Fruit fly (Drosophila melanogaster) whole organism, embryonic: Measurements from ENCODE around the gene GstD10.

Experiments used
- BtbVII ChIP-seq: fragments of 200-800 bp; sonication (Bioruptor generic); optimal IDR thresholded peaks from 3 replicates; lab custom pipeline; 2017; ENCODE audit warnings: missing biosample characterization, mild to moderate bottlenecking, missing genetic modification characterization
- CG10274 ChIP-seq: fragments of 200-800 bp; sonication (Bioruptor generic); optimal IDR thresholded peaks from 3 replicates; lab custom pipeline; 2017; ENCODE audit warnings: missing biosample characterization, mild to moderate bottlenecking, missing genetic modification characterization
- CG10979 ChIP-seq: fragments of 200-800 bp; sonication (Bioruptor generic); optimal IDR thresholded peaks from 2 replicates; lab custom pipeline; 2018; ENCODE audit warnings: missing biosample characterization, mild to moderate bottlenecking, missing genetic modification characterization, moderate library complexity
- CG11560 ChIP-seq: fragments of 200-800 bp; sonication (Bioruptor generic); IDR thresholded peaks from 3 replicates; pipeline ENCODE4 v1.3.6; 2022; ENCODE audit warnings: missing biosample characterization, missing genetic modification characterization
- CG11695 ChIP-seq: fragments of 200-800 bp; sonication (Bioruptor generic); IDR thresholded peaks from 3 replicates; pipeline ENCODE4 v1.3.6; 2022; ENCODE audit warnings: missing biosample characterization, missing genetic modification characterization
- CG12391 ChIP-seq: fragments of 200-800 bp; sonication (Bioruptor generic); optimal IDR thresholded peaks from 3 replicates; lab custom pipeline; 2018; ENCODE audit warnings: missing biosample characterization, mild to moderate bottlenecking, missing genetic modification characterization, moderate library complexity
- CG13123 ChIP-seq: fragments of 200-800 bp; sonication (Bioruptor generic); optimal IDR thresholded peaks from 2 replicates; lab custom pipeline; 2016; ENCODE audit warnings: missing biosample characterization, missing genetic modification characterization
- CG13424 ChIP-seq: fragments of 200-800 bp; sonication (Bioruptor generic); optimal IDR thresholded peaks from 2 replicates; lab custom pipeline; 2019; ENCODE audit warnings: missing biosample characterization, mild to moderate bottlenecking, missing genetic modification characterization, moderate library complexity
- CG15011 ChIP-seq: fragments of 200-800 bp; sonication (Bioruptor generic); optimal IDR thresholded peaks from 3 replicates; lab custom pipeline; 2018; ENCODE audit warnings: missing biosample characterization, mild to moderate bottlenecking, missing genetic modification characterization
- CG16815 ChIP-seq: fragments of 200-800 bp; sonication (Bioruptor generic); optimal IDR thresholded peaks from 3 replicates; lab custom pipeline; 2017; ENCODE audit warnings: missing biosample characterization, mild to moderate bottlenecking, missing genetic modification characterization
- CG17359 ChIP-seq: fragments of 200-800 bp; sonication (Bioruptor generic); optimal IDR thresholded peaks from 3 replicates; lab custom pipeline; 2018; ENCODE audit warnings: missing biosample characterization, mild to moderate bottlenecking, missing genetic modification characterization, moderate library complexity
- CG18619 ChIP-seq: fragments of 200-800 bp; sonication (Bioruptor generic); optimal IDR thresholded peaks from 3 replicates; lab custom pipeline; 2017; ENCODE audit warnings: missing biosample characterization, mild to moderate bottlenecking, missing genetic modification characterization
- CG18764 ChIP-seq: fragments of 200-800 bp; sonication (Bioruptor generic); optimal IDR thresholded peaks from 3 replicates; lab custom pipeline; 2016; ENCODE audit warnings: missing biosample characterization, missing genetic modification characterization
- CG3995 ChIP-seq: fragments of 200-800 bp; sonication (Bioruptor generic); optimal IDR thresholded peaks from 3 replicates; lab custom pipeline; 2016; ENCODE audit warnings: missing biosample characterization, missing genetic modification characterization
- CG4360 ChIP-seq: fragments of 200-800 bp; sonication (Bioruptor generic); IDR thresholded peaks from 2 replicates; pipeline ENCODE4 v1.3.6; 2022; ENCODE audit warnings: missing biosample characterization, missing genetic modification characterization
- CG6654 ChIP-seq: fragments of 200-800 bp; sonication (Bioruptor generic); optimal IDR thresholded peaks from 2 replicates; lab custom pipeline; 2017; ENCODE audit warnings: missing biosample characterization, mild to moderate bottlenecking, missing genetic modification characterization
- CG8359 ChIP-seq: fragments of 200-800 bp; sonication (Bioruptor generic); optimal IDR thresholded peaks from 2 replicates; lab custom pipeline; 2017; ENCODE audit warnings: missing biosample characterization, mild to moderate bottlenecking, missing genetic modification characterization, borderline replicate concordance
- CG8765 ChIP-seq: fragments of 200-800 bp; sonication (Bioruptor generic); IDR thresholded peaks from 2 replicates; pipeline ENCODE4 v1.3.6; 2022; ENCODE audit warnings: missing biosample characterization, missing genetic modification characterization
- CG9932 ChIP-seq: fragments of 200-800 bp; sonication (Bioruptor generic); IDR thresholded peaks from 2 replicates; pipeline ENCODE4 v1.3.6; 2022; ENCODE audit warnings: missing biosample characterization, missing genetic modification characterization
- Dek ChIP-seq: fragments of 200-800 bp; sonication (Bioruptor generic); optimal IDR thresholded peaks from 3 replicates; lab custom pipeline; 2019; ENCODE audit warnings: missing biosample characterization, mild to moderate bottlenecking, missing genetic modification characterization, moderate library complexity
- HLH4C ChIP-seq: fragments of 200-800 bp; sonication (Bioruptor generic); IDR thresholded peaks from 3 replicates; pipeline ENCODE4 v1.3.6; 2022; ENCODE audit warnings: missing biosample characterization, missing genetic modification characterization; ENCODE audit not compliant: partially characterized antibody
- Hr3 ChIP-seq: fragments of 200-800 bp; sonication (Bioruptor generic); optimal IDR thresholded peaks from 3 replicates; lab custom pipeline; 2016; ENCODE audit warnings: missing biosample characterization, missing genetic modification characterization
- Myb ChIP-seq: fragments of 200-800 bp; sonication (Bioruptor generic); optimal IDR thresholded peaks from 2 replicates; lab custom pipeline; 2016; ENCODE audit warnings: missing biosample characterization, missing genetic modification characterization
- Pdp1 ChIP-seq, 2 experiments: fragments of 200-800 bp; sonication (Bioruptor generic); optimal IDR thresholded peaks; 3 replicates each; lab custom pipeline; 2016; ENCODE audit warnings: missing biosample characterization in 2 of 2, missing genetic modification characterization in 2 of 2, mild to moderate bottlenecking in 1 of 2, moderate library complexity in 1 of 2
- Poxn ChIP-seq: fragments of 200-800 bp; sonication (Bioruptor generic); IDR thresholded peaks from 2 replicates; pipeline ENCODE4 v1.3.6; 2022; ENCODE audit warnings: missing biosample characterization, missing genetic modification characterization
- Rfx ChIP-seq: fragments of 200-800 bp; sonication (Bioruptor generic); IDR thresholded peaks from 2 replicates; pipeline ENCODE4 v1.3.6; 2022; ENCODE audit warnings: missing biosample characterization, missing genetic modification characterization
- Scr ChIP-seq: fragments of 200-800 bp; sonication (Bioruptor generic); IDR thresholded peaks from 2 replicates; pipeline ENCODE4 v1.3.6; 2022; ENCODE audit warnings: missing biosample characterization, missing genetic modification characterization; ENCODE audit not compliant: partially characterized antibody
- Sry-β ChIP-seq: fragments of 200-800 bp; sonication (Bioruptor generic); optimal IDR thresholded peaks from 2 replicates; lab custom pipeline; 2018; ENCODE audit warnings: missing biosample characterization, mild to moderate bottlenecking, missing genetic modification characterization, moderate library complexity
- Xbp1 ChIP-seq: fragments of 200-800 bp; sonication (Bioruptor generic); optimal IDR thresholded peaks from 3 replicates; lab custom pipeline; 2016; ENCODE audit warnings: missing biosample characterization, mild to moderate bottlenecking, missing genetic modification characterization
- Xrp1 ChIP-seq: fragments of 200-800 bp; sonication (Bioruptor generic); IDR thresholded peaks from 2 replicates; pipeline ENCODE4 v1.3.6; 2022; ENCODE audit warnings: missing biosample characterization, missing genetic modification characterization
- bbx ChIP-seq: fragments of 200-800 bp; sonication (Bioruptor generic); IDR thresholded peaks from 2 replicates; pipeline ENCODE4 v1.3.6; 2022; ENCODE audit warnings: missing biosample characterization, missing genetic modification characterization; ENCODE audit not compliant: partially characterized antibody
- cg ChIP-seq: fragments of 200-800 bp; sonication (Bioruptor generic); optimal IDR thresholded peaks from 3 replicates; lab custom pipeline; 2019; ENCODE audit warnings: missing biosample characterization, mild to moderate bottlenecking, missing genetic modification characterization, moderate library complexity
- chif ChIP-seq, 2 experiments: fragments of 200-800 bp; sonication (Bioruptor generic); optimal IDR thresholded peaks; 3 replicates each; lab custom pipeline; 2016; ENCODE audit warnings: missing biosample characterization in 2 of 2, missing genetic modification characterization in 2 of 2
- cwo ChIP-seq: fragments of 200-800 bp; sonication (Bioruptor generic); optimal IDR thresholded peaks from 3 replicates; lab custom pipeline; 2017; ENCODE audit warnings: missing biosample characterization, missing genetic modification characterization, mild to moderate bottlenecking, moderate library complexity, missing genetic modification reagents
- dan ChIP-seq: fragments of 200-800 bp; sonication (Bioruptor generic); IDR thresholded peaks from 2 replicates; pipeline ENCODE4 v1.3.6; 2022; ENCODE audit warnings: missing biosample characterization, missing genetic modification characterization
- dysf ChIP-seq: fragments of 200-800 bp; sonication (Bioruptor generic); IDR thresholded peaks from 3 replicates; pipeline ENCODE4 v1.3.6; 2022; ENCODE audit warnings: missing biosample characterization, missing genetic modification characterization
- ems ChIP-seq: fragments of 200-800 bp; sonication (Bioruptor generic); optimal IDR thresholded peaks from 3 replicates; lab custom pipeline; 2016; ENCODE audit warnings: missing biosample characterization, missing genetic modification characterization
- ken ChIP-seq: fragments of 200-800 bp; sonication (Bioruptor generic); IDR thresholded peaks from 3 replicates; pipeline ENCODE4 v1.3.6; 2022; ENCODE audit warnings: missing biosample characterization, missing genetic modification characterization
- lab ChIP-seq: fragments of 200-800 bp; sonication (Bioruptor generic); optimal IDR thresholded peaks from 3 replicates; lab custom pipeline; 2017; ENCODE audit warnings: missing biosample characterization, missing genetic modification characterization, mild to moderate bottlenecking, moderate library complexity, missing genetic modification reagents
- mirr ChIP-seq: fragments of 200-800 bp; sonication (Bioruptor generic); optimal IDR thresholded peaks from 3 replicates; lab custom pipeline; 2018; ENCODE audit warnings: missing biosample characterization, mild to moderate bottlenecking, missing genetic modification characterization
- pb ChIP-seq: fragments of 200-800 bp; sonication (Bioruptor generic); optimal IDR thresholded peaks from 3 replicates; lab custom pipeline; 2016; ENCODE audit warnings: missing biosample characterization, missing genetic modification characterization
- pfk ChIP-seq: fragments of 200-800 bp; sonication (Bioruptor generic); optimal IDR thresholded peaks from 2 replicates; lab custom pipeline; 2018; ENCODE audit warnings: missing biosample characterization, mild to moderate bottlenecking, missing genetic modification characterization, moderate library complexity
- pita ChIP-seq: fragments of 200-800 bp; sonication (Bioruptor generic); optimal IDR thresholded peaks from 2 replicates; lab custom pipeline; 2017; ENCODE audit warnings: missing biosample characterization, mild to moderate bottlenecking, missing genetic modification characterization
- pros ChIP-seq: fragments of 200-800 bp; sonication (Bioruptor generic); optimal IDR thresholded peaks from 3 replicates; lab custom pipeline; 2019; ENCODE audit warnings: missing biosample characterization, mild to moderate bottlenecking, missing genetic modification characterization, moderate library complexity
- slbo ChIP-seq: fragments of 200-800 bp; sonication (Bioruptor generic); IDR thresholded peaks from 2 replicates; pipeline ENCODE4 v1.3.6; 2022; ENCODE audit warnings: missing biosample characterization, missing genetic modification characterization
- toy ChIP-seq: fragments of 200-800 bp; sonication (Bioruptor generic); IDR thresholded peaks from 2 replicates; pipeline ENCODE4 v1.3.6; 2022; ENCODE audit warnings: missing biosample characterization, missing genetic modification characterization
- twi ChIP-seq: fragments of 200-800 bp; optimal IDR thresholded peaks from 2 replicates; lab custom pipeline; 2019; ENCODE audit warnings: missing biosample characterization, mild to moderate bottlenecking, missing genetic modification characterization, moderate library complexity
- zen2 ChIP-seq: fragments of 200-800 bp; sonication (Bioruptor generic); IDR thresholded peaks from 3 replicates; pipeline ENCODE4 v1.3.6; 2022; ENCODE audit warnings: missing biosample characterization, missing genetic modification characterization; ENCODE audit not compliant: partially characterized antibody

The GstD10 gene

dm6 chr3R:12369135-12369792 is 3.7 kb upstream of the GstD10 start, which contains the start of gene GstD1 (continued):
- TF ChIP-seq lab (peak; percentile 43), CG10274 (GFP tag; lab: Kevin White, UChicago) (peak; percentile 86), bbx (0 out of 2 replicates have a peak, but pooled peaks have one; percentile 28), CG4360 (GFP tag; lab: Robert Waterston, UW) (no peak), Sry-β (GFP tag; lab: Kevin White, UChicago) (no peak), Dek (tag; lab: Kevin White, UChicago) (peak; percentile 33), Scr (GFP tag; lab: Robert Waterston, UW) (peak; percentile 40), Myb (peak; percentile 4), CG18619 (GFP tag; lab: Kevin White, UChicago) (peak; percentile 44), CG12391 (peak; percentile 28), pros (GFP tag; lab: Kevin White, UChicago) (no peak), pita (GFP tag; lab: Kevin White, UChicago) (no peak), chif (GFP tag; optimal IDR thresholded peaks at IDR 0.05; lab: Kevin White, UChicago) (peak; percentile 11 to 62), CG18764 (GFP tag; lab: Kevin White, UChicago) (no peak), CG9932 (peak; percentile 51), cwo (GFP tag; lab: Kevin White, UChicago) (peak; percentile 47), twi (tag; lab: Kevin White, UChicago) (no peak), CG3995 (GFP tag; lab: Kevin White, UChicago) (peak; percentile 49), CG11560 (tag; lab: Robert Waterston, UW) (no peak), Poxn (GFP tag; lab: Robert Waterston, UW) (no peak), CG13123 (GFP tag; lab: Kevin White, UChicago) (no peak), CG8359 (no peak), zen2 (peak; percentile 38; the same call in 1 of the 3 replicates), CG13424 (peak; percentile 25), pfk (GFP tag; lab: Kevin White, UChicago) (peak; percentile 17), ems (no peak), dan (GFP tag; lab: Robert Waterston, UW) (no peak), BtbVII (GFP tag; lab: Kevin White, UChicago) (peak; percentile 49), slbo (GFP tag; lab: Robert Waterston, UW) (no peak; the same call in none of the 2 replicates), cg (peak; percentile 76), Xbp1 (GFP tag; lab: Kevin White, UChicago) (peak; percentile 36), CG11695 (0 out of 3 replicates have a peak, but pooled peaks have one; percentile 10), CG15011 (GFP tag; lab: Kevin White, UChicago) (peak; percentile 4), Hr3 (peak; percentile 39), dysf (GFP tag; lab: Robert Waterston, UW) (peak; percentile 59), ken (GFP tag; lab: Robert Waterston, UW) (no peak), CG8765 (GFP tag; lab: Robert Waterston, UW) (peak; percentile 87; the same call in 1 of the 2 replicates), CG6654 (GFP tag; lab: Kevin White, UChicago) (peak; percentile 34), pb (peak; percentile 35), Xrp1 (GFP tag; lab: Robert Waterston, UW) (0 out of 2 replicates have a peak, but pooled peaks have one; percentile 35), CG16815 (GFP tag; lab: Kevin White, UChicago) (no peak), toy (GFP tag; lab: Robert Waterston, UW) (no peak), Rfx (peak; percentile 57), Pdp1 (GFP tag; optimal IDR thresholded peaks at IDR 0.05; lab: Kevin White, UChicago) (peak; percentile 32 to 45), HLH4C (peak; percentile 42; the same call in 1 of the 3 replicates), CG17359 (tag; lab: Kevin White, UChicago) (peak; percentile 8), CG10979 (peak; percentile 12), mirr (peak; percentile 43)
